Worm (Caenorhabditis elegans) whole organism, midembryonic: Measurements from ENCODE around the gene C14A6.7.

ENCODE experiments used
- T22C8.4 ChIP-seq: fragments of 200-800 bp; sonication (Bioruptor generic); IDR thresholded peaks from 2 replicates; pipeline ENCODE4 v1.3.6; 2022; ENCODE audit warnings: missing genetic modification characterization, missing compliant biosample characterization
- cog-1 ChIP-seq: sonication (generic microtip); optimal IDR thresholded peaks from 2 replicates; lab custom pipeline; 2016; ENCODE audit warnings: missing genetic modification characterization, missing compliant biosample characterization
- flt-1 ChIP-seq: fragments of 200-800 bp; sonication (Bioruptor generic); IDR thresholded peaks from 2 replicates; pipeline ENCODE4 v1.3.6; 2022; ENCODE audit warnings: missing genetic modification characterization, missing compliant biosample characterization
- med-1 ChIP-seq: sonication (generic microtip); optimal IDR thresholded peaks from 2 replicates; lab custom pipeline; 2017; ENCODE audit warnings: missing genetic modification characterization, mild to moderate bottlenecking, missing compliant biosample characterization, antibody characterized with exemption, missing genetic modification reagents; ENCODE audit not compliant: insufficient read depth
- ref-1 ChIP-seq: fragments of 200-800 bp; sonication (Bioruptor generic); conservative IDR thresholded peaks from 2 replicates; pipeline ENCODE4 v1.3.6; 2022; ENCODE audit warnings: missing genetic modification reagents, missing genetic modification characterization, missing compliant biosample characterization
- tab-1 ChIP-seq: fragments of 200-800 bp; sonication (Bioruptor generic); IDR thresholded peaks from 2 replicates; pipeline ENCODE4 v1.3.6; 2022; ENCODE audit warnings: missing genetic modification characterization, missing compliant biosample characterization
- ztf-29 ChIP-seq: fragments of 200-800 bp; sonication (Bioruptor generic); IDR thresholded peaks from 2 replicates; pipeline ENCODE4 v1.3.6; 2022; ENCODE audit warnings: missing genetic modification reagents, missing genetic modification characterization, missing compliant biosample characterization

ce11 chrV:18143445-18143844, 24.7 kb downstream of the C14A6.7 start, which contains the start of gene Y37H2A.14:
- TF ChIP-seq cog-1 (no peak), tab-1 (GFP tag; lab: Robert Waterston, UW) (no peak), flt-1 (GFP tag; lab: Robert Waterston, UW) (no peak), med-1 (no peak), ref-1 (GFP tag; lab: Robert Waterston, UW) (no peak), ztf-29 (no peak), T22C8.4 (GFP tag; lab: Robert Waterston, UW) (no peak)
